Worm (Caenorhabditis elegans) whole organism, L3 larva: ENCODE results near the gene srh-75.

Experiments
- ZK546.5 ChIP-seq: sonication (generic microtip); optimal IDR thresholded peaks from 2 replicates; lab custom pipeline; 2017; ENCODE audit warnings: missing biosample characterization, missing genetic modification characterization
- ama-1 ChIP-seq: fragments of 150-350 bp; optimal IDR thresholded peaks from 2 replicates; lab custom pipeline; 2018
- ceh-16 ChIP-seq: sonication (generic microtip); optimal IDR thresholded peaks from 2 replicates; lab custom pipeline; 2017; ENCODE audit warnings: missing biosample characterization, missing genetic modification characterization
- ceh-28 ChIP-seq: fragments of 150-350 bp; optimal IDR thresholded peaks from 2 replicates; lab custom pipeline; 2014; ENCODE audit warnings: missing biosample characterization, missing genetic modification reagents, missing genetic modification characterization
- ceh-82 ChIP-seq: fragments of 150-350 bp; optimal IDR thresholded peaks from 2 replicates; lab custom pipeline; 2014; ENCODE audit warnings: missing biosample characterization, missing genetic modification characterization
- ceh-9 ChIP-seq: sonication (generic microtip); optimal IDR thresholded peaks from 2 replicates; lab custom pipeline; 2018; ENCODE audit warnings: missing biosample characterization, missing genetic modification characterization
- egl-27 ChIP-seq: sonication (generic microtip); optimal IDR thresholded peaks from 4 replicates; lab custom pipeline; 2017; ENCODE audit warnings: missing biosample characterization, missing genetic modification reagents, missing genetic modification characterization
- egl-5 ChIP-seq: fragments of 150-350 bp; optimal IDR thresholded peaks from 2 replicates; lab custom pipeline; 2017; ENCODE audit warnings: missing biosample characterization, missing genetic modification reagents, missing genetic modification characterization, inconsistent platforms
- elt-2 ChIP-seq: sonication (generic microtip); optimal IDR thresholded peaks from 2 replicates; lab custom pipeline; 2016; ENCODE audit warnings: missing genetic modification reagents, mild to moderate bottlenecking, missing genetic modification characterization, missing compliant biosample characterization
- elt-3 ChIP-seq, 3 experiments: fragments of 150-350 bp in 1 of 3; sonication (generic microtip) in 2 of 3; optimal IDR thresholded peaks; 2 replicates in 2 of 3; 4 replicates in 1 of 3; lab custom pipeline; 2014 to 2017; ENCODE audit warnings: missing biosample characterization in 3 of 3, missing genetic modification characterization in 3 of 3
- fkh-10 ChIP-seq: sonication (generic microtip); optimal IDR thresholded peaks from 2 replicates; lab custom pipeline; 2017; ENCODE audit warnings: missing biosample characterization, missing genetic modification reagents, missing genetic modification characterization
- fkh-2 ChIP-seq: fragments of 150-350 bp; optimal IDR thresholded peaks from 2 replicates; lab custom pipeline; 2014; ENCODE audit warnings: missing biosample characterization, missing genetic modification reagents, missing genetic modification characterization
- fos-1 ChIP-seq: fragments of 150-350 bp; optimal IDR thresholded peaks from 2 replicates; lab custom pipeline; 2014; ENCODE audit warnings: missing biosample characterization, missing genetic modification characterization
- hmg-11 ChIP-seq: sonication (generic microtip); optimal IDR thresholded peaks from 2 replicates; lab custom pipeline; 2016; ENCODE audit warnings: missing genetic modification characterization, missing compliant biosample characterization
- jun-1 ChIP-seq: fragments of 150-350 bp; optimal IDR thresholded peaks from 2 replicates; lab custom pipeline; 2014; ENCODE audit warnings: missing biosample characterization, missing genetic modification reagents, missing genetic modification characterization
- lin-15B ChIP-seq: fragments of 150-350 bp; optimal IDR thresholded peaks from 2 replicates; lab custom pipeline; 2014; ENCODE audit warnings: missing biosample characterization, missing genetic modification characterization
- lin-39 ChIP-seq: fragments of 150-350 bp; optimal IDR thresholded peaks from 2 replicates; lab custom pipeline; 2018; ENCODE audit warnings: missing biosample characterization, missing genetic modification reagents, missing genetic modification characterization
- lsy-12 ChIP-seq: sonication (generic microtip); optimal IDR thresholded peaks from 2 replicates; lab custom pipeline; 2016; ENCODE audit warnings: mild to moderate bottlenecking, missing genetic modification characterization, missing compliant biosample characterization
- mml-1 ChIP-seq: fragments of 150-350 bp; sonication (generic microtip); optimal IDR thresholded peaks from 3 replicates; lab custom pipeline; 2014; ENCODE audit warnings: missing biosample characterization, missing genetic modification characterization
- nfya-1 ChIP-seq: sonication (generic microtip); optimal IDR thresholded peaks from 2 replicates; lab custom pipeline; 2017; ENCODE audit warnings: missing genetic modification characterization, mild to moderate bottlenecking, missing compliant biosample characterization, antibody characterized with exemption, moderate library complexity; ENCODE audit not compliant: insufficient read depth
- nhr-12 ChIP-seq: fragments of 150-350 bp; optimal IDR thresholded peaks from 2 replicates; lab custom pipeline; 2014; ENCODE audit warnings: missing biosample characterization, missing genetic modification characterization
- nhr-23 ChIP-seq: fragments of 150-350 bp; optimal IDR thresholded peaks from 2 replicates; lab custom pipeline; 2014; ENCODE audit warnings: missing biosample characterization, missing genetic modification reagents, missing genetic modification characterization
- nhr-237 ChIP-seq: fragments of 150-350 bp; optimal IDR thresholded peaks from 2 replicates; lab custom pipeline; 2014; ENCODE audit warnings: missing biosample characterization, missing genetic modification characterization
- nhr-25 ChIP-seq: sonication (generic microtip); optimal IDR thresholded peaks from 2 replicates; lab custom pipeline; 2017; ENCODE audit warnings: missing biosample characterization, missing genetic modification characterization
- nhr-28 ChIP-seq: fragments of 150-350 bp; optimal IDR thresholded peaks from 2 replicates; lab custom pipeline; 2014; ENCODE audit warnings: missing biosample characterization, missing genetic modification characterization
- nhr-43 ChIP-seq: sonication (generic microtip); optimal IDR thresholded peaks from 2 replicates; lab custom pipeline; 2016; ENCODE audit warnings: mild to moderate bottlenecking, missing genetic modification characterization, missing compliant biosample characterization; ENCODE audit not compliant: poor library complexity, severe bottlenecking
- nhr-76 ChIP-seq: fragments of 150-350 bp; sonication (generic microtip); optimal IDR thresholded peaks from 5 replicates; lab custom pipeline; 2014; ENCODE audit warnings: missing biosample characterization, missing genetic modification characterization
- nhr-77 ChIP-seq: fragments of 150-350 bp; optimal IDR thresholded peaks from 2 replicates; lab custom pipeline; 2014; ENCODE audit warnings: missing biosample characterization, missing genetic modification characterization
- pha-4 ChIP-seq: fragments of 150-350 bp; optimal IDR thresholded peaks from 2 replicates; lab custom pipeline; 2014; ENCODE audit warnings: missing biosample characterization, missing genetic modification reagents, missing genetic modification characterization
- pqm-1 ChIP-seq: fragments of 150-350 bp; optimal IDR thresholded peaks from 2 replicates; lab custom pipeline; 2017; ENCODE audit warnings: missing biosample characterization, missing genetic modification characterization, inconsistent platforms
- sea-2 ChIP-seq: fragments of 150-350 bp; sonication (generic microtip); optimal IDR thresholded peaks from 4 replicates; lab custom pipeline; 2014; ENCODE audit warnings: missing biosample characterization, missing genetic modification reagents, missing genetic modification characterization
- skn-1 ChIP-seq: fragments of 150-350 bp; optimal IDR thresholded peaks from 2 replicates; lab custom pipeline; 2014; ENCODE audit warnings: missing biosample characterization, missing genetic modification characterization
- tbx-2 ChIP-seq: sonication (generic microtip); optimal IDR thresholded peaks from 2 replicates; lab custom pipeline; 2016; ENCODE audit warnings: mild to moderate bottlenecking, missing genetic modification characterization, missing compliant biosample characterization
- unc-39 ChIP-seq: sonication (generic microtip); optimal IDR thresholded peaks from 4 replicates; lab custom pipeline; 2017; ENCODE audit warnings: missing biosample characterization, missing genetic modification characterization
- unc-62 ChIP-seq: fragments of 150-350 bp; sonication (generic microtip); optimal IDR thresholded peaks from 4 replicates; lab custom pipeline; 2014; ENCODE audit warnings: missing biosample characterization, missing genetic modification reagents, missing genetic modification characterization
- zag-1 ChIP-seq: fragments of 150-350 bp; optimal IDR thresholded peaks from 2 replicates; lab custom pipeline; 2014; ENCODE audit warnings: missing biosample characterization, missing genetic modification characterization

The srh-75 gene

ce11 chrV:11074448-11074847, 17.5 kb upstream of the srh-75 start, which contains the start of gene act-3:
act-3 (minus strand) TSS chrV:11074498.
- TF ChIP-seq lin-39 (tag; lab: Kevin White, UChicago) (peak; percentile 27), ceh-82 (no peak), nfya-1 (peak; percentile 40), nhr-23 (tag; lab: Kevin White, UChicago) (no peak), pha-4 (tag; lab: Kevin White, UChicago) (peak; percentile 1)

- no peak for TF ChIP-seq nfya-1
- no peak for TF ChIP-seq fos-1 (tag; lab: Kevin White, UChicago)
- TF ChIP-seq lsy-12 (tag; lab: Kevin White, UChicago) = no peak
- no peak for TF ChIP-seq ama-1 (lab: Kevin White, UChicago)
- TF ChIP-seq egl-5 (tag; lab: Kevin White, UChicago) = no peak
- no peak for TF ChIP-seq unc-39 (tag; lab: Kevin White, UChicago)
- TF ChIP-seq elt-2 (tag; lab: Kevin White, UChicago) = no peak
- no peak for TF ChIP-seq nhr-28 (tag; lab: Kevin White, UChicago)
- TF ChIP-seq egl-27 (tag; lab: Kevin White, UChicago) = no peak
- no peak for TF ChIP-seq nhr-12
- TF ChIP-seq nhr-237 (tag; lab: Kevin White, UChicago) = no peak
- no peak for TF ChIP-seq hmg-11 (tag; lab: Kevin White, UChicago)
- no peak for TF ChIP-seq fkh-10
- no peak for TF ChIP-seq ceh-16
Observed at ce11 chrV:11073354-11073753, 16.4 kb upstream of the srh-75 start.

- TF ChIP-seq egl-5 (tag; lab: Kevin White, UChicago) = no peak
- peak; percentile 20 for TF ChIP-seq ama-1 (lab: Kevin White, UChicago)
- TF ChIP-seq, all 47 proteins: peak for 1
Observed at ce11 chrV:11071453-11071852, 14.5 kb upstream of the srh-75 start.

- peak; percentile 54 for TF ChIP-seq elt-2 (tag; lab: Kevin White, UChicago)
- TF ChIP-seq pha-4 (tag; lab: Kevin White, UChicago) = peak; percentile 62
- peak; percentile 2 for TF ChIP-seq jun-1
- peak; percentile 66 for TF ChIP-seq ceh-28
- TF ChIP-seq ceh-16 = no peak
- no peak for TF ChIP-seq unc-62 (GFP tag; lab: Kevin White, UChicago)
- peak; percentile 34 for TF ChIP-seq nhr-43 (tag; lab: Kevin White, UChicago)
- TF ChIP-seq pqm-1 (tag; lab: Kevin White, UChicago) = peak; percentile 47
- peak; percentile 36 for TF ChIP-seq nhr-25 (tag; lab: Kevin White, UChicago)
- TF ChIP-seq, all 47 proteins: peak for 7
Observed at ce11 chrV:11070388-11070787, 13.4 kb upstream of the srh-75 start.

- no peak for TF ChIP-seq sea-2 (GFP tag; lab: Kevin White, UChicago)
- peak; percentile 99 for TF ChIP-seq pqm-1 (tag; lab: Kevin White, UChicago)
- TF ChIP-seq ceh-16 = no peak
- TF ChIP-seq fkh-2 = no peak
- peak; percentile 98 for TF ChIP-seq elt-2 (tag; lab: Kevin White, UChicago)
- peak; percentile 83 for TF ChIP-seq pha-4 (tag; lab: Kevin White, UChicago)
- TF ChIP-seq jun-1 = peak; percentile 86
Observed at ce11 chrV:11069277-11069676, 12.3 kb upstream of the srh-75 start, which contains the start of gene T04C12.8. T04C12.8 (minus strand) TSS chrV:11069358.

ce11 chrV:11065513-11065912, 8.6 kb upstream of the srh-75 start, which contains the start of gene nlp-80:
nlp-80 (minus strand) TSS chrV:11065613.
- TF ChIP-seq zag-1 (tag; lab: Kevin White, UChicago) = no peak
- TF ChIP-seq nhr-25 (tag; lab: Kevin White, UChicago) = no peak
- no peak for TF ChIP-seq ceh-28
- TF ChIP-seq nhr-77 = no peak
- no peak for TF ChIP-seq ceh-82
- no peak for TF ChIP-seq fkh-2
- TF ChIP-seq lin-15B (tag; lab: Kevin White, UChicago) = no peak
- TF ChIP-seq nhr-76 (tag; lab: Kevin White, UChicago) = no peak
- TF ChIP-seq ama-1 (lab: Kevin White, UChicago) = no peak
- TF ChIP-seq mml-1 (tag; lab: Kevin White, UChicago) = no peak
- no peak for TF ChIP-seq jun-1
- TF ChIP-seq elt-3 (tag; optimal IDR thresholded peaks at IDR 0.05; lab: Kevin White, UChicago) = no peak
- TF ChIP-seq nfya-1 = no peak
- TF ChIP-seq nhr-237 (tag; lab: Kevin White, UChicago) = no peak
- TF ChIP-seq skn-1 (tag; lab: Kevin White, UChicago) = no peak
- no peak for TF ChIP-seq ceh-9 (tag; lab: Kevin White, UChicago)
- no peak for TF ChIP-seq sea-2 (GFP tag; lab: Kevin White, UChicago)
- TF ChIP-seq tbx-2 (tag; lab: Kevin White, UChicago) = no peak
- no peak for TF ChIP-seq ZK546.5 (tag; lab: Kevin White, UChicago)
